Worm (Caenorhabditis elegans) whole organism, L3 larva: Measurements from ENCODE around the gene F49E11.2.

Experiments used
- R02D3.7 ChIP-seq: fragments of 150-350 bp; optimal IDR thresholded peaks from 2 replicates; lab custom pipeline; 2014; ENCODE audit warnings: missing biosample characterization, missing genetic modification characterization
- ZK546.5 ChIP-seq: sonication (generic microtip); optimal IDR thresholded peaks from 2 replicates; lab custom pipeline; 2017; ENCODE audit warnings: missing biosample characterization, missing genetic modification characterization
- ama-1 ChIP-seq: fragments of 150-350 bp; optimal IDR thresholded peaks from 2 replicates; lab custom pipeline; 2018
- ceh-16 ChIP-seq: sonication (generic microtip); optimal IDR thresholded peaks from 2 replicates; lab custom pipeline; 2017; ENCODE audit warnings: missing biosample characterization, missing genetic modification characterization
- ceh-28 ChIP-seq: fragments of 150-350 bp; optimal IDR thresholded peaks from 2 replicates; lab custom pipeline; 2014; ENCODE audit warnings: missing biosample characterization, missing genetic modification reagents, missing genetic modification characterization
- ceh-9 ChIP-seq: sonication (generic microtip); optimal IDR thresholded peaks from 2 replicates; lab custom pipeline; 2018; ENCODE audit warnings: missing biosample characterization, missing genetic modification characterization
- egl-27 ChIP-seq: sonication (generic microtip); optimal IDR thresholded peaks from 4 replicates; lab custom pipeline; 2017; ENCODE audit warnings: missing biosample characterization, missing genetic modification reagents, missing genetic modification characterization
- elt-1 ChIP-seq: fragments of 150-350 bp; optimal IDR thresholded peaks from 2 replicates; lab custom pipeline; 2014; ENCODE audit warnings: missing biosample characterization, missing genetic modification characterization
- elt-2 ChIP-seq: sonication (generic microtip); optimal IDR thresholded peaks from 2 replicates; lab custom pipeline; 2016; ENCODE audit warnings: missing genetic modification reagents, mild to moderate bottlenecking, missing genetic modification characterization, missing compliant biosample characterization
- elt-3 ChIP-seq, 3 experiments: fragments of 150-350 bp in 1 of 3; sonication (generic microtip) in 2 of 3; optimal IDR thresholded peaks; 2 replicates in 2 of 3; 4 replicates in 1 of 3; lab custom pipeline; 2014 to 2017; ENCODE audit warnings: missing biosample characterization in 3 of 3, missing genetic modification characterization in 3 of 3
- eor-1 ChIP-seq, 2 experiments: fragments of 150-350 bp; optimal IDR thresholded peaks; 2 replicates each; lab custom pipeline; 2014 to 2018; ENCODE audit warnings: missing biosample characterization in 2 of 2, missing genetic modification characterization in 2 of 2
- fkh-10 ChIP-seq: sonication (generic microtip); optimal IDR thresholded peaks from 2 replicates; lab custom pipeline; 2017; ENCODE audit warnings: missing biosample characterization, missing genetic modification reagents, missing genetic modification characterization
- fkh-2 ChIP-seq: fragments of 150-350 bp; optimal IDR thresholded peaks from 2 replicates; lab custom pipeline; 2014; ENCODE audit warnings: missing biosample characterization, missing genetic modification reagents, missing genetic modification characterization
- fos-1 ChIP-seq: fragments of 150-350 bp; optimal IDR thresholded peaks from 2 replicates; lab custom pipeline; 2014; ENCODE audit warnings: missing biosample characterization, missing genetic modification characterization
- jun-1 ChIP-seq: fragments of 150-350 bp; optimal IDR thresholded peaks from 2 replicates; lab custom pipeline; 2014; ENCODE audit warnings: missing biosample characterization, missing genetic modification reagents, missing genetic modification characterization
- lsy-12 ChIP-seq: sonication (generic microtip); optimal IDR thresholded peaks from 2 replicates; lab custom pipeline; 2016; ENCODE audit warnings: mild to moderate bottlenecking, missing genetic modification characterization, missing compliant biosample characterization
- mdl-1 ChIP-seq: fragments of 150-350 bp; optimal IDR thresholded peaks from 2 replicates; lab custom pipeline; 2014; ENCODE audit warnings: missing biosample characterization, missing genetic modification characterization
- mml-1 ChIP-seq: fragments of 150-350 bp; sonication (generic microtip); optimal IDR thresholded peaks from 3 replicates; lab custom pipeline; 2014; ENCODE audit warnings: missing biosample characterization, missing genetic modification characterization
- nfya-1 ChIP-seq: sonication (generic microtip); optimal IDR thresholded peaks from 2 replicates; lab custom pipeline; 2017; ENCODE audit warnings: missing genetic modification characterization, mild to moderate bottlenecking, missing compliant biosample characterization, antibody characterized with exemption, moderate library complexity; ENCODE audit not compliant: insufficient read depth
- nhr-11 ChIP-seq: fragments of 150-350 bp; optimal IDR thresholded peaks from 2 replicates; lab custom pipeline; 2014; ENCODE audit warnings: missing biosample characterization, missing genetic modification characterization
- nhr-12 ChIP-seq: fragments of 150-350 bp; optimal IDR thresholded peaks from 2 replicates; lab custom pipeline; 2014; ENCODE audit warnings: missing biosample characterization, missing genetic modification characterization
- nhr-25 ChIP-seq: sonication (generic microtip); optimal IDR thresholded peaks from 2 replicates; lab custom pipeline; 2017; ENCODE audit warnings: missing biosample characterization, missing genetic modification characterization
- nhr-28 ChIP-seq: fragments of 150-350 bp; optimal IDR thresholded peaks from 2 replicates; lab custom pipeline; 2014; ENCODE audit warnings: missing biosample characterization, missing genetic modification characterization
- nhr-43 ChIP-seq: sonication (generic microtip); optimal IDR thresholded peaks from 2 replicates; lab custom pipeline; 2016; ENCODE audit warnings: mild to moderate bottlenecking, missing genetic modification characterization, missing compliant biosample characterization; ENCODE audit not compliant: poor library complexity, severe bottlenecking
- nhr-67 ChIP-seq: fragments of 150-350 bp; optimal IDR thresholded peaks from 2 replicates; lab custom pipeline; 2014; ENCODE audit warnings: missing biosample characterization, missing genetic modification characterization
- nhr-76 ChIP-seq: fragments of 150-350 bp; sonication (generic microtip); optimal IDR thresholded peaks from 5 replicates; lab custom pipeline; 2014; ENCODE audit warnings: missing biosample characterization, missing genetic modification characterization
- nhr-77 ChIP-seq: fragments of 150-350 bp; optimal IDR thresholded peaks from 2 replicates; lab custom pipeline; 2014; ENCODE audit warnings: missing biosample characterization, missing genetic modification characterization
- pha-4 ChIP-seq: fragments of 150-350 bp; optimal IDR thresholded peaks from 2 replicates; lab custom pipeline; 2014; ENCODE audit warnings: missing biosample characterization, missing genetic modification reagents, missing genetic modification characterization
- sea-2 ChIP-seq: fragments of 150-350 bp; sonication (generic microtip); optimal IDR thresholded peaks from 4 replicates; lab custom pipeline; 2014; ENCODE audit warnings: missing biosample characterization, missing genetic modification reagents, missing genetic modification characterization
- skn-1 ChIP-seq: fragments of 150-350 bp; optimal IDR thresholded peaks from 2 replicates; lab custom pipeline; 2014; ENCODE audit warnings: missing biosample characterization, missing genetic modification characterization
- snpc-4 ChIP-seq: fragments of 150-350 bp; optimal IDR thresholded peaks from 2 replicates; lab custom pipeline; 2014; ENCODE audit warnings: missing biosample characterization, missing genetic modification characterization
- tbx-2 ChIP-seq: sonication (generic microtip); optimal IDR thresholded peaks from 2 replicates; lab custom pipeline; 2016; ENCODE audit warnings: mild to moderate bottlenecking, missing genetic modification characterization, missing compliant biosample characterization
- zag-1 ChIP-seq: fragments of 150-350 bp; optimal IDR thresholded peaks from 2 replicates; lab custom pipeline; 2014; ENCODE audit warnings: missing biosample characterization, missing genetic modification characterization
- ztf-11 ChIP-seq: fragments of 150-350 bp; optimal IDR thresholded peaks from 2 replicates; lab custom pipeline; 2014; ENCODE audit warnings: missing biosample characterization, missing genetic modification characterization
- ztf-4 ChIP-seq: fragments of 150-350 bp; optimal IDR thresholded peaks from 2 replicates; lab custom pipeline; 2014; ENCODE audit warnings: missing biosample characterization, missing genetic modification characterization

Gene F49E11.2

DNA sequence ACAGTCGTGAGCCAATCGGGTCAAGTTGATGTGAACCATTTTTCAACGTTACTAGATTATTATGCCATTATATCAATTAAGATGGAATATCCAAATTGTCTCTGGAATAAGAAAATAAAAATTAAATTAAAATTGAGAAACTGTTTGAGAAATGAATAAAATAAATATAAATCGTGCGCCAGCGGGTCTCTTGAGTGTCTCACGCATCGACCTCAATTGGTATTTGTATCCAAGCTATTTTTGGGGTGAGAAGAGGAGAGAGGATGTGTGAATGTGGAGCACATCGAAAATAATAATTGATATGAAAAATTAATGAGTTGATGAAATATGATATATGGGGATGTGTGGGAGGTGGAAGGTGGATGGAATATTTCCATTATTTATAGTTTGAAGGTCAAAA is at the start of gene F49E11.2:
F49E11.2 (minus strand) TSS at position 101 of the 400 bp plus-strand sequence.
- TF ChIP-seq ZK546.5 (tag; lab: Kevin White, UChicago) (no peak), nhr-67 (tag; lab: Kevin White, UChicago) (no peak), nfya-1 (tag; lab: Kevin White, UChicago) (no peak), sea-2 (GFP tag; lab: Kevin White, UChicago) (no peak), fos-1 (tag; lab: Kevin White, UChicago) (no peak), mdl-1 (no peak)

DNA sequence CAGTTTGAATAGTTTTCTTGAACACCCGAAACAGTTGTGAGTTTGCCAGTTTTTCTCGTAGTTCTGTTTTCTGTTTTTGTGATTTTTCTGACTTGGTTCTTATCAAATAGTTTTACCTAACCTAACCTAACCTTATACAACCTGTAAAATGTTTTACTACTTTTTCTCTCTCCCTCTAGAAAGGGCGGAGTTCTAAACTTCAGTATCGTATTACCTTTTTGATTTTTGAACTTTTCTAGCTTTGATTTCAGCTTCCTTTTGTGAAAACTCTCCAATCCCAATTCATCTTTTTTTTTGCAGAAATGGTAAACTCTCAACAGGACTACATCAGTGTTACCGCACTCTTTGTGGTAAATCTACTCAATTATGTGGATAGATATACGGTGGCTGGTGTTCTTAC is 47.9 kb upstream of the F49E11.2 start, which contains the start of gene spin-2:
spin-2 (plus strand) TSS at position 301 of the 400 bp plus-strand sequence.
- TF ChIP-seq ceh-16 (tag; lab: Kevin White, UChicago) (no peak), jun-1 (tag; lab: Kevin White, UChicago) (no peak), eor-1 (tag; optimal IDR thresholded peaks at IDR 0.05; lab: Kevin White, UChicago) (no peak), mdl-1 (no peak), fos-1 (tag; lab: Kevin White, UChicago) (no peak), zag-1 (tag; lab: Kevin White, UChicago) (no peak), nhr-77 (tag; lab: Kevin White, UChicago) (no peak), fkh-2 (tag; lab: Kevin White, UChicago) (no peak), skn-1 (tag; lab: Kevin White, UChicago) (no peak), fkh-10 (no peak), elt-1 (tag; lab: Kevin White, UChicago) (no peak), ztf-4 (tag; lab: Kevin White, UChicago) (no peak), nhr-12 (no peak), tbx-2 (tag; lab: Kevin White, UChicago) (no peak), pha-4 (tag; lab: Kevin White, UChicago) (no peak), elt-2 (tag; lab: Kevin White, UChicago) (no peak), nhr-28 (tag; lab: Kevin White, UChicago) (no peak), ZK546.5 (tag; lab: Kevin White, UChicago) (no peak), egl-27 (tag; lab: Kevin White, UChicago) (no peak), ceh-28 (tag; lab: Kevin White, UChicago) (no peak)

DNA sequence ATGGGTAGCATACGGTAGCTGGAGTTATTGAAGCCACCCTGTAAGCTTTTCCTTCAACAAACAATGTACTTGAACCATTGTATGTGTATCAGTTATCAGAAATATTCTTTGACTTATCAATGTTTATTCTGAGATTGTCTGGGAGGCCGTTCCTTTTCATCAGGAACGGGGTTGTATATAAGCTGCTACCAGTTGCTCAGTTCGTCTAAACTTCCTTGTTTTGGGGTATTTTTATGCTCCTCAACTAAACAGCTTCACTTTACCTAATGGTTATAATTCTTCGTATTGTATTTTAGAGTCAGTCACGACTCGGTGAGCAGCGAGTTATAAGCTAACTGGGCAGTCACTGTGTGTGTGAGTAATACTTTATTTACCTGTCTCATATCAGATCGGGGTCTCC is 46.9 kb upstream of the F49E11.2 start:
- no peak for TF ChIP-seq nhr-76 (tag; lab: Kevin White, UChicago)
- peak; percentile 17 for TF ChIP-seq pha-4 (tag; lab: Kevin White, UChicago)
- no peak for TF ChIP-seq ztf-11 (tag; lab: Kevin White, UChicago)
- no peak for TF ChIP-seq nhr-11 (tag; lab: Kevin White, UChicago)
- no peak for TF ChIP-seq ZK546.5 (tag; lab: Kevin White, UChicago)
- TF ChIP-seq ama-1, result no peak
- no peak for TF ChIP-seq R02D3.7 (tag; lab: Kevin White, UChicago)
- no peak for TF ChIP-seq nhr-43 (tag; lab: Kevin White, UChicago)
- TF ChIP-seq ceh-9, result no peak

DNA sequence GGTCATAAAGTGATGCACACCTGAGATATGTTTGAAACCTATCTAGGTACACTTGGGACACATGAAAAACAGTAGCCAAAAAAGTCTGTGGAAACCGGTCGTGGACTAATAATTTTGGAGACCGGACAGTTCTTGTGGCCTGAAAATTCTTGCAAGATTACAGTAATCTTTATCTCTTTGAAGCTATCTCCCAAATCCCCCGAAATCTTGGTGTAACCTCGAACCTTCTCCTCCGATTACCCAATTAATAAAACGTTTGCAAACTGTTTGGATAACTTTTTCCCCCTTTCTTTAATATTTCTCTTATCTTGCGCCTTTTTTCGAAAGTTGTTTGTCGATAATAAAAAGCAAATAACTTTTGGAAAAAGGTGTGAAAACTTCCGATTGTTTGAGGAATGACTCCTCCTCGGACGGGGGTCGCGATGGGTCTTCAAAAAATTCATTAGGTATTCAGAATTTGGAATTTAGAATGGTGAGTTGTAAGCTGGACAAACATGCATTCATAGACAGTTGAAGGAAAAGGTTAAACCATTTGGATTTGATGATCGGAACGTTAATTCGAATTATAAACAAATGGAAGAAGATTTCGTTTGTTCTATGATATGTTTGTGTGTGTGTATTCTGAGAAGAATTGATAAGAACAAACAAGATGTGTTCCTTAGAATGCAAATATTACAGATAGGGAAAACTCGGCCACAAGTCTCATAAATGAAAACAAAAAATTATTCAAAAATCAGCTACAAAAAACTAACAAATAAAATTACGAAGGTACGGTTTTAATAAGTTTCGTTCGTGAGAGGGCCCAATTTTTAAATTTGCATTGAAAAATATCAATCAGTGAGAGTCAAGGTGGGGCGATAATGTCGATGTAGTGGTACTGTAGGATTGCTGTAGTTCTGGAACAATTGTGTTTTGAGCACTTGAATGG is 44.3 kb upstream of the F49E11.2 start:
- no peak for TF ChIP-seq nhr-12
- TF ChIP-seq ztf-4 (tag; lab: Kevin White, UChicago), result peak; percentile 55
- TF ChIP-seq ama-1, result peak; percentile 86
- TF ChIP-seq nhr-25 (tag; lab: Kevin White, UChicago), result peak; percentile 3
- TF ChIP-seq elt-3 (tag; optimal IDR thresholded peaks at IDR 0.05; lab: Kevin White, UChicago), result peak in 1 of 3 experiments; percentile 38
- TF ChIP-seq mml-1 (tag; lab: Kevin White, UChicago), result no peak
- TF ChIP-seq snpc-4 (tag; lab: Kevin White, UChicago), result no peak
- no peak for TF ChIP-seq tbx-2 (tag; lab: Kevin White, UChicago)
- peak; percentile 82 for TF ChIP-seq nhr-43 (tag; lab: Kevin White, UChicago)
- no peak for TF ChIP-seq elt-1 (tag; lab: Kevin White, UChicago)
- peak; percentile 24 for TF ChIP-seq pha-4 (tag; lab: Kevin White, UChicago)
- peak; percentile 45 for TF ChIP-seq lsy-12 (tag; lab: Kevin White, UChicago)
